Worm (Caenorhabditis elegans): ENCODE measurements around the gene dph-3.

- TF ChIP-seq fkh-10 (GFP tag; optimal IDR thresholded peaks at IDR 0.05) (no peak), lin-11 (tag; optimal IDR thresholded peaks at IDR 0.05) (no peak), pag-3 (tag; optimal IDR thresholded peaks at IDR 0.05; ENCODE audit: borderline replicate concordance) (no peak), tbx-2 (tag; optimal IDR thresholded peaks at IDR 0.05) (no peak), fax-1 (tag; optimal IDR thresholded peaks at IDR 0.05) (no peak), pha-4 (tag; optimal IDR thresholded peaks at IDR 0.05) (no peak), ceh-2 (tag; optimal IDR thresholded peaks at IDR 0.05) (no peak), sox-4 (tag; optimal IDR thresholded peaks at IDR 0.05) (no peak), che-1 (tag; optimal IDR thresholded peaks at IDR 0.05) (no peak), ama-1 (optimal IDR thresholded peaks at IDR 0.05) (no peak)
Observed at ce11 chrIV:9673206-9673605, 33.7 kb upstream of the dph-3 start.
